Worm (Caenorhabditis elegans) whole organism, L1 larva: ENCODE results near the gene abu-8.

Source experiments
- Y116A8C.19 ChIP-seq: sonication (generic microtip); optimal IDR thresholded peaks from 2 replicates; lab custom pipeline; 2016; ENCODE audit warnings: missing compliant biosample characterization, missing genetic modification characterization, borderline replicate concordance
- aha-1 ChIP-seq: fragments of 150-350 bp; optimal IDR thresholded peaks from 2 replicates; lab custom pipeline; 2014; ENCODE audit warnings: missing biosample characterization, missing genetic modification characterization
- ceh-90 ChIP-seq: sonication (generic microtip); optimal IDR thresholded peaks from 2 replicates; lab custom pipeline; 2016; ENCODE audit warnings: missing genetic modification characterization, missing compliant biosample characterization
- ces-1 ChIP-seq: fragments of 150-350 bp; optimal IDR thresholded peaks from 2 replicates; lab custom pipeline; 2014; ENCODE audit warnings: missing biosample characterization, missing genetic modification reagents, missing genetic modification characterization
- dpl-1 ChIP-seq, 3 experiments: fragments of 150-350 bp in 2 of 3; sonication (generic microtip) in 1 of 3; optimal IDR thresholded peaks; 2 replicates each; lab custom pipeline; 2014 to 2017; ENCODE audit warnings: missing biosample characterization in 3 of 3, missing genetic modification characterization in 3 of 3, missing genetic modification reagents in 3 of 3
- dsc-1 ChIP-seq: sonication (generic microtip); optimal IDR thresholded peaks from 2 replicates; lab custom pipeline; 2016; ENCODE audit warnings: mild to moderate bottlenecking, missing genetic modification characterization, missing compliant biosample characterization
- efl-1 ChIP-seq, 4 experiments: fragments of 150-350 bp; optimal IDR thresholded peaks in 3 of 4; peaks in 1 of 4; 1 replicate in 1 of 4; 2 replicates in 3 of 4; lab custom pipeline; 2014; ENCODE audit warnings: missing biosample characterization in 2 of 4, missing genetic modification characterization in 2 of 4, missing genetic modification reagents in 2 of 4
- efl-3 ChIP-seq: fragments of 200-800 bp; sonication (Bioruptor generic); optimal IDR thresholded peaks from 2 replicates; lab custom pipeline; 2018; ENCODE audit warnings: mild to moderate bottlenecking, missing genetic modification characterization, missing compliant biosample characterization
- elt-2 ChIP-seq: sonication (generic microtip); optimal IDR thresholded peaks from 2 replicates; lab custom pipeline; 2016; ENCODE audit warnings: missing genetic modification characterization, mild to moderate bottlenecking, inconsistent platforms, missing compliant biosample characterization, missing genetic modification reagents
- ets-5 ChIP-seq: fragments of 200-800 bp; sonication (Bioruptor generic); IDR thresholded peaks from 2 replicates; pipeline ENCODE4 v1.3.6; 2022; ENCODE audit warnings: missing genetic modification characterization, missing compliant biosample characterization
- fkh-4 ChIP-seq: sonication (generic microtip); optimal IDR thresholded peaks from 2 replicates; lab custom pipeline; 2016; ENCODE audit warnings: missing compliant biosample characterization, missing genetic modification characterization, borderline replicate concordance
- fkh-8 ChIP-seq: sonication (generic microtip); optimal IDR thresholded peaks from 2 replicates; lab custom pipeline; 2016; ENCODE audit warnings: mild to moderate bottlenecking, missing genetic modification characterization, missing compliant biosample characterization
- grh-1 ChIP-seq: fragments of 200-800 bp; sonication (Bioruptor generic); IDR thresholded peaks from 2 replicates; pipeline ENCODE4 v1.3.6; 2022; ENCODE audit warnings: missing genetic modification reagents, missing genetic modification characterization, missing compliant biosample characterization
- hlh-17 ChIP-seq: fragments of 200-800 bp; sonication (Bioruptor generic); optimal IDR thresholded peaks from 2 replicates; lab custom pipeline; 2018; ENCODE audit warnings: missing genetic modification characterization, mild to moderate bottlenecking, missing compliant biosample characterization, moderate library complexity, borderline replicate concordance
- hpl-2 ChIP-seq: fragments of 150-350 bp; optimal IDR thresholded peaks from 2 replicates; lab custom pipeline; 2014; ENCODE audit warnings: missing biosample characterization, missing genetic modification reagents, missing genetic modification characterization
- lin-14 ChIP-seq: fragments of 200-800 bp; sonication (Bioruptor generic); optimal IDR thresholded peaks from 2 replicates; lab custom pipeline; 2018; ENCODE audit warnings: mild to moderate bottlenecking, missing genetic modification characterization, moderate library complexity, missing compliant biosample characterization
- lin-15B ChIP-seq: fragments of 150-350 bp; sonication (generic microtip); optimal IDR thresholded peaks from 3 replicates; lab custom pipeline; 2014; ENCODE audit warnings: missing biosample characterization, missing genetic modification characterization
- mab-9 ChIP-seq: fragments of 200-800 bp; sonication (Bioruptor generic); IDR thresholded peaks from 2 replicates; pipeline ENCODE4 v1.3.6; 2022; ENCODE audit warnings: missing genetic modification reagents, missing genetic modification characterization, missing compliant biosample characterization
- mep-1 ChIP-seq: fragments of 150-350 bp; optimal IDR thresholded peaks from 2 replicates; lab custom pipeline; 2014; ENCODE audit warnings: missing biosample characterization, missing genetic modification characterization
- nhr-12 ChIP-seq: sonication (generic microtip); optimal IDR thresholded peaks from 2 replicates; lab custom pipeline; 2017; ENCODE audit warnings: missing biosample characterization, missing genetic modification characterization
- nhr-19 ChIP-seq: fragments of 200-800 bp; sonication (Bioruptor generic); conservative IDR thresholded peaks from 2 replicates; pipeline ENCODE4 v1.3.6; 2022; ENCODE audit warnings: missing genetic modification characterization, missing compliant biosample characterization
- nhr-20 ChIP-seq: sonication (generic microtip); optimal IDR thresholded peaks from 2 replicates; lab custom pipeline; 2016; ENCODE audit warnings: mild to moderate bottlenecking, missing genetic modification characterization, missing compliant biosample characterization
- nhr-84 ChIP-seq: sonication (generic microtip); optimal IDR thresholded peaks from 2 replicates; lab custom pipeline; 2017; ENCODE audit warnings: missing biosample characterization, missing genetic modification characterization
- pag-3 ChIP-seq: sonication (generic microtip); optimal IDR thresholded peaks from 2 replicates; lab custom pipeline; 2017; ENCODE audit warnings: missing genetic modification characterization, mild to moderate bottlenecking, missing compliant biosample characterization, antibody characterized with exemption, borderline replicate concordance; ENCODE audit not compliant: insufficient read depth
- pqm-1 ChIP-seq: sonication (generic microtip); optimal IDR thresholded peaks from 3 replicates; lab custom pipeline; 2017; ENCODE audit warnings: missing biosample characterization, missing genetic modification characterization
- skn-1 ChIP-seq: fragments of 150-350 bp; optimal IDR thresholded peaks from 2 replicates; lab custom pipeline; 2014; ENCODE audit warnings: missing biosample characterization, missing genetic modification characterization
- snpc-4 ChIP-seq: fragments of 150-350 bp; optimal IDR thresholded peaks from 2 replicates; lab custom pipeline; 2014; ENCODE audit warnings: missing biosample characterization, missing genetic modification characterization
- swsn-7 ChIP-seq: sonication (generic microtip); optimal IDR thresholded peaks from 2 replicates; lab custom pipeline; 2016; ENCODE audit warnings: missing genetic modification characterization, missing compliant biosample characterization
- unc-30 ChIP-seq: sonication (generic microtip); optimal IDR thresholded peaks from 2 replicates; lab custom pipeline; 2017; ENCODE audit warnings: missing biosample characterization, missing genetic modification characterization
- unc-86 ChIP-seq: sonication (generic microtip); optimal IDR thresholded peaks from 2 replicates; lab custom pipeline; 2016; ENCODE audit warnings: missing genetic modification characterization, missing compliant biosample characterization
- zag-1 ChIP-seq: fragments of 150-350 bp; optimal IDR thresholded peaks from 2 replicates; lab custom pipeline; 2014; ENCODE audit warnings: missing biosample characterization, missing genetic modification characterization
- ztf-4 ChIP-seq: fragments of 150-350 bp; optimal IDR thresholded peaks from 2 replicates; lab custom pipeline; 2014; ENCODE audit warnings: missing biosample characterization, missing genetic modification characterization

Gene abu-8

ce11 chrV:5165426-5165825, 29.0 kb downstream of the abu-8 start, which contains the start of gene srw-140:
Gene srw-140, plus strand, starts transcription at chrV:5165726.
- no peak for TF ChIP-seq nhr-12 (tag; lab: Kevin White, UChicago)
- no peak for TF ChIP-seq fkh-4
- no peak for TF ChIP-seq efl-1 (optimal IDR thresholded peaks at IDR 0.05; lab: Kevin White, UChicago)
- TF ChIP-seq efl-1 (GFP tag; optimal IDR thresholded peaks at IDR 0.05 in 1 of 2; lab: Kevin White, UChicago) = peak in 1 of 2 experiments; percentile 70

- TF ChIP-seq ztf-4 (no peak), swsn-7 (tag; lab: Kevin White, UChicago) (no peak), hpl-2 (no peak), ceh-90 (tag; lab: Kevin White, UChicago) (no peak), skn-1 (tag; lab: Kevin White, UChicago) (no peak), grh-1 (GFP tag; lab: Robert Waterston, UW) (no peak), ces-1 (GFP tag; lab: Kevin White, UChicago) (no peak), efl-3 (GFP tag; lab: Kevin White, UChicago) (no peak), nhr-19 (GFP tag; lab: Robert Waterston, UW) (no peak), lin-15B (no peak), dpl-1 (GFP tag; optimal IDR thresholded peaks at IDR 0.05; lab: Kevin White, UChicago) (no peak), ets-5 (GFP tag; lab: Robert Waterston, UW) (no peak), pqm-1 (tag; lab: Kevin White, UChicago) (no peak)
Measured at ce11 chrV:5164682-5165081, 29.7 kb downstream of the abu-8 start, which contains the start of gene abu-7. Gene abu-7, minus strand, starts transcription at chrV:5164782.

ce11 chrV:5161792-5162191, 32.6 kb downstream of the abu-8 start, which contains the start of gene abu-6:
Gene abu-6, minus strand, starts transcription at chrV:5161892.
- TF ChIP-seq ets-5 (GFP tag; lab: Robert Waterston, UW) = no peak

- TF ChIP-seq zag-1 (no peak), mep-1 (no peak), Y116A8C.19 (tag; lab: Kevin White, UChicago) (no peak), unc-86 (tag; lab: Kevin White, UChicago) (no peak), fkh-8 (tag; lab: Kevin White, UChicago) (no peak), nhr-12 (tag; lab: Kevin White, UChicago) (no peak), dsc-1 (tag; lab: Kevin White, UChicago) (no peak), nhr-20 (no peak), dpl-1 (GFP tag; optimal IDR thresholded peaks at IDR 0.05; lab: Kevin White, UChicago) (no peak), pag-3 (no peak), aha-1 (tag; lab: Kevin White, UChicago) (no peak), fkh-4 (no peak), efl-1 (optimal IDR thresholded peaks at IDR 0.05; lab: Kevin White, UChicago) (no peak), efl-1 (GFP tag; optimal IDR thresholded peaks at IDR 0.05 in 1 of 2; lab: Kevin White, UChicago) (no peak), unc-30 (tag; lab: Kevin White, UChicago) (no peak), efl-3 (GFP tag; lab: Kevin White, UChicago) (no peak), skn-1 (tag; lab: Kevin White, UChicago) (no peak), mab-9 (GFP tag; lab: Robert Waterston, UW) (no peak), lin-14 (no peak)
Measured at ce11 chrV:5158302-5158701, 36.1 kb downstream of the abu-8 start, which contains the start of gene abu-15. Gene abu-15, plus strand, starts transcription at chrV:5158602.

- no peak for TF ChIP-seq Y116A8C.19 (tag; lab: Kevin White, UChicago)
- TF ChIP-seq efl-1 (optimal IDR thresholded peaks at IDR 0.05; lab: Kevin White, UChicago) = no peak
- peak in 1 of 2 experiments; percentile 12 for TF ChIP-seq efl-1 (GFP tag; optimal IDR thresholded peaks at IDR 0.05 in 1 of 2; lab: Kevin White, UChicago)
- TF ChIP-seq unc-86 (tag; lab: Kevin White, UChicago) = no peak
- TF ChIP-seq elt-2 (tag; lab: Kevin White, UChicago) = no peak
- TF ChIP-seq hlh-17 (GFP tag; lab: Kevin White, UChicago) = no peak
- no peak for TF ChIP-seq snpc-4 (tag; lab: Kevin White, UChicago)
- TF ChIP-seq nhr-84 (tag; lab: Kevin White, UChicago) = no peak
- TF ChIP-seq, all 84 proteins: peak for 1
Measured at ce11 chrV:5157660-5158059, 36.7 kb downstream of the abu-8 start, which contains the start of gene srx-39. Gene srx-39, minus strand, starts transcription at chrV:5157760.
